Worm (Caenorhabditis elegans) whole organism, young adult: ENCODE measurements around the gene C15B12.9.

Experiments
- B0261.1 ChIP-seq: sonication (generic microtip); optimal IDR thresholded peaks from 2 replicates; lab custom pipeline; 2016; ENCODE audit warnings: mild to moderate bottlenecking, missing genetic modification characterization, moderate library complexity, missing compliant biosample characterization
- D2030.7 ChIP-seq: fragments of 200-800 bp; sonication (Bioruptor generic); IDR thresholded peaks from 2 replicates; pipeline ENCODE4 v1.3.6; 2022; ENCODE audit warnings: missing genetic modification reagents, missing genetic modification characterization, missing compliant biosample characterization
- F10E7.11 ChIP-seq: sonication (generic microtip); optimal IDR thresholded peaks from 2 replicates; lab custom pipeline; 2017; ENCODE audit warnings: mild to moderate bottlenecking, missing genetic modification characterization, moderate library complexity, missing compliant biosample characterization
- F33H1.4 ChIP-seq: fragments of 200-800 bp; sonication (Bioruptor generic); IDR thresholded peaks from 2 replicates; pipeline ENCODE4 v1.3.6; 2022; ENCODE audit warnings: missing genetic modification reagents, missing genetic modification characterization, missing compliant biosample characterization
- F52B5.7 ChIP-seq: sonication (generic microtip); optimal IDR thresholded peaks from 2 replicates; lab custom pipeline; 2016; ENCODE audit warnings: mild to moderate bottlenecking, missing genetic modification characterization, missing compliant biosample characterization
- F55B11.4 ChIP-seq: sonication (generic microtip); optimal IDR thresholded peaks from 2 replicates; lab custom pipeline; 2016; ENCODE audit warnings: missing compliant biosample characterization, missing genetic modification characterization, borderline replicate concordance; ENCODE audit not compliant: insufficient read depth
- F57C9.4 ChIP-seq: sonication (generic microtip); optimal IDR thresholded peaks from 2 replicates; lab custom pipeline; 2017; ENCODE audit warnings: mild to moderate bottlenecking, missing genetic modification characterization, missing compliant biosample characterization
- Y79H2A.3 ChIP-seq: fragments of 200-800 bp; sonication (Bioruptor generic); conservative IDR thresholded peaks from 2 replicates; pipeline ENCODE4 v1.3.6; 2022; ENCODE audit warnings: missing genetic modification reagents, missing genetic modification characterization, missing compliant biosample characterization
- ZK185.1 ChIP-seq: sonication (generic microtip); optimal IDR thresholded peaks from 2 replicates; lab custom pipeline; 2016; ENCODE audit warnings: mild to moderate bottlenecking, missing genetic modification characterization, missing compliant biosample characterization; ENCODE audit not compliant: poor library complexity, severe bottlenecking
- aptf-3 ChIP-seq: fragments of 200-800 bp; sonication (Bioruptor generic); IDR thresholded peaks from 2 replicates; pipeline ENCODE4 v1.3.6; 2022; ENCODE audit warnings: missing genetic modification characterization, missing compliant biosample characterization
- atf-7 ChIP-seq: sonication (generic microtip); optimal IDR thresholded peaks from 2 replicates; lab custom pipeline; 2017; ENCODE audit warnings: mild to moderate bottlenecking, missing genetic modification characterization, missing compliant biosample characterization
- athp-1 ChIP-seq: sonication (generic microtip); optimal IDR thresholded peaks from 2 replicates; lab custom pipeline; 2017; ENCODE audit warnings: mild to moderate bottlenecking, missing genetic modification characterization, missing compliant biosample characterization
- attf-3 ChIP-seq: fragments of 200-800 bp; sonication (Bioruptor generic); conservative IDR thresholded peaks from 2 replicates; pipeline ENCODE4 v1.3.6; 2022; ENCODE audit warnings: missing genetic modification reagents, missing genetic modification characterization, missing compliant biosample characterization
- bed-1 ChIP-seq: fragments of 200-800 bp; sonication (Bioruptor generic); IDR thresholded peaks from 2 replicates; pipeline ENCODE4 v1.3.6; 2022; ENCODE audit warnings: missing genetic modification reagents, missing genetic modification characterization, missing compliant biosample characterization
- bed-2 ChIP-seq: fragments of 200-800 bp; sonication (Bioruptor generic); IDR thresholded peaks from 2 replicates; pipeline ENCODE4 v1.3.6; 2022; ENCODE audit warnings: missing genetic modification reagents, missing genetic modification characterization, missing compliant biosample characterization
- ccch-3 ChIP-seq: fragments of 200-800 bp; sonication (Bioruptor generic); optimal IDR thresholded peaks from 2 replicates; lab custom pipeline; 2018; ENCODE audit warnings: mild to moderate bottlenecking, missing genetic modification characterization, missing compliant biosample characterization
- ceh-40 ChIP-seq: fragments of 200-800 bp; sonication (Bioruptor generic); IDR thresholded peaks from 2 replicates; pipeline ENCODE4 v1.3.6; 2022; ENCODE audit warnings: missing genetic modification characterization, missing compliant biosample characterization
- egl-18 ChIP-seq: fragments of 200-800 bp; sonication (Bioruptor generic); IDR thresholded peaks from 2 replicates; pipeline ENCODE4 v1.3.6; 2022; ENCODE audit warnings: missing genetic modification reagents, missing genetic modification characterization, missing compliant biosample characterization
- gei-17 ChIP-seq: fragments of 200-800 bp; sonication (Bioruptor generic); optimal IDR thresholded peaks from 2 replicates; lab custom pipeline; 2018; ENCODE audit warnings: mild to moderate bottlenecking, missing genetic modification characterization, missing compliant biosample characterization
- hlh-26 ChIP-seq: fragments of 200-800 bp; sonication (Bioruptor generic); conservative IDR thresholded peaks from 2 replicates; pipeline ENCODE4 v1.3.6; 2022; ENCODE audit warnings: missing genetic modification reagents, missing genetic modification characterization, missing compliant biosample characterization
- hmg-1.2 ChIP-seq: fragments of 200-800 bp; sonication (Bioruptor generic); IDR thresholded peaks from 2 replicates; pipeline ENCODE4 v1.3.6; 2022; ENCODE audit warnings: missing genetic modification reagents, missing genetic modification characterization, missing compliant biosample characterization
- lin-35 ChIP-seq, 3 experiments: fragments of 150-350 bp in 2 of 3; sonication (generic microtip) in 1 of 3; optimal IDR thresholded peaks; 2 replicates each; lab custom pipeline; 2014 to 2018; ENCODE audit warnings: missing biosample characterization in 3 of 3, missing genetic modification characterization in 3 of 3, missing genetic modification reagents in 3 of 3
- madf-10 ChIP-seq: sonication (generic microtip); optimal IDR thresholded peaks from 2 replicates; lab custom pipeline; 2016; ENCODE audit warnings: mild to moderate bottlenecking, missing genetic modification characterization, missing compliant biosample characterization
- madf-6 ChIP-seq: fragments of 200-800 bp; sonication (Bioruptor generic); IDR thresholded peaks from 2 replicates; pipeline ENCODE4 v1.3.6; 2022; ENCODE audit warnings: missing genetic modification reagents, missing genetic modification characterization, missing compliant biosample characterization
- madf-8 ChIP-seq: fragments of 200-800 bp; sonication (Bioruptor generic); conservative IDR thresholded peaks from 2 replicates; pipeline ENCODE4 v1.3.6; 2022; ENCODE audit warnings: missing genetic modification reagents, missing genetic modification characterization, missing compliant biosample characterization
- mxl-1 ChIP-seq: sonication (generic microtip); optimal IDR thresholded peaks from 2 replicates; lab custom pipeline; 2016; ENCODE audit warnings: missing genetic modification characterization, missing compliant biosample characterization
- nfyb-1 ChIP-seq: fragments of 200-800 bp; sonication (Bioruptor generic); IDR thresholded peaks from 2 replicates; pipeline ENCODE4 v1.3.6; 2022; ENCODE audit warnings: missing genetic modification reagents, missing genetic modification characterization, missing compliant biosample characterization
- nhr-27 ChIP-seq: fragments of 200-800 bp; sonication (Bioruptor generic); optimal IDR thresholded peaks from 2 replicates; lab custom pipeline; 2018; ENCODE audit warnings: mild to moderate bottlenecking, missing genetic modification characterization, moderate library complexity, missing compliant biosample characterization
- nhr-80 ChIP-seq: sonication (generic microtip); optimal IDR thresholded peaks from 2 replicates; lab custom pipeline; 2016; ENCODE audit warnings: missing genetic modification characterization, missing compliant biosample characterization
- pha-4 ChIP-seq: fragments of 150-350 bp; sonication (generic microtip); optimal IDR thresholded peaks from 2 replicates; lab custom pipeline; 2014; ENCODE audit warnings: missing biosample characterization, missing genetic modification reagents, missing genetic modification characterization
- rpc-1 ChIP-seq, 2 experiments: fragments of 150-350 bp in 1 of 2; sonication (generic microtip) in 1 of 2; optimal IDR thresholded peaks; 2 replicates each; lab custom pipeline; 2014 to 2018; ENCODE audit warnings: missing biosample characterization in 1 of 2, missing genetic modification characterization in 1 of 2, missing genetic modification reagents in 1 of 2, missing genotype in 1 of 2
- sea-2 ChIP-seq: fragments of 200-800 bp; sonication (Bioruptor generic); IDR thresholded peaks from 2 replicates; pipeline ENCODE4 v1.3.6; 2022; ENCODE audit warnings: missing genetic modification characterization, missing compliant biosample characterization
- snpc-1.3 ChIP-seq: sonication (generic microtip); optimal IDR thresholded peaks from 2 replicates; lab custom pipeline; 2017; ENCODE audit warnings: missing genetic modification characterization, mild to moderate bottlenecking, missing compliant biosample characterization, antibody characterized with exemption, moderate library complexity, missing genotype, missing genetic modification reagents; ENCODE audit not compliant: insufficient read depth
- snpc-4 ChIP-seq, 5 experiments: fragments of 150-350 bp in 1 of 5; sonication (generic microtip) in 4 of 5; optimal IDR thresholded peaks; 2 replicates each; lab custom pipeline; 2014 to 2018; ENCODE audit warnings: missing genetic modification characterization in 5 of 5, missing biosample characterization in 3 of 5, antibody characterized with exemption in 2 of 5, mild to moderate bottlenecking in 2 of 5, missing compliant biosample characterization in 2 of 5, missing genotype in 2 of 5, moderate library complexity in 2 of 5, missing genetic modification reagents in 1 of 5
- somi-1 ChIP-seq: fragments of 200-800 bp; sonication (Bioruptor generic); optimal IDR thresholded peaks from 2 replicates; lab custom pipeline; 2018; ENCODE audit warnings: mild to moderate bottlenecking, missing genetic modification characterization, missing compliant biosample characterization
- tbp1 ChIP-seq: fragments of 200-800 bp; sonication (Bioruptor generic); optimal IDR thresholded peaks from 2 replicates; lab custom pipeline; 2018; ENCODE audit warnings: mild to moderate bottlenecking, missing genetic modification characterization, missing compliant biosample characterization
- ztf-26 ChIP-seq: sonication (generic microtip); optimal IDR thresholded peaks from 2 replicates; lab custom pipeline; 2017; ENCODE audit warnings: missing genetic modification characterization, missing compliant biosample characterization
- ztf-3 ChIP-seq: fragments of 200-800 bp; sonication (Bioruptor generic); optimal IDR thresholded peaks from 2 replicates; lab custom pipeline; 2018; ENCODE audit warnings: mild to moderate bottlenecking, missing genetic modification characterization, missing compliant biosample characterization

C15B12.9 gene

ce11 chrX:6462479-6462878 lies 6.1 kb upstream of the C15B12.9 start:
- TF ChIP-seq nhr-27 (tag; lab: Kevin White, UChicago) (no peak), hlh-26 (GFP tag; lab: Robert Waterston, UW) (no peak), ztf-3 (GFP tag; lab: Kevin White, UChicago) (no peak), D2030.7 (GFP tag; lab: Robert Waterston, UW) (no peak), mxl-1 (tag; lab: Kevin White, UChicago) (no peak), F57C9.4 (no peak), egl-18 (GFP tag; lab: Robert Waterston, UW) (no peak), F55B11.4 (no peak), sea-2 (GFP tag; lab: Robert Waterston, UW) (no peak), ccch-3 (GFP tag; lab: Kevin White, UChicago) (no peak), Y79H2A.3 (GFP tag; lab: Robert Waterston, UW) (no peak), somi-1 (GFP tag; lab: Kevin White, UChicago) (no peak), pha-4 (tag; lab: Kevin White, UChicago) (no peak), F10E7.11 (tag; lab: Kevin White, UChicago) (no peak), madf-8 (no peak), snpc-4 (GFP tag; optimal IDR thresholded peaks at IDR 0.05; lab: Kevin White, UChicago) (no peak), snpc-4 (tag; optimal IDR thresholded peaks at IDR 0.05; lab: Kevin White, UChicago) (no peak)

ce11 chrX:6462995-6463462 lies 5.6 kb upstream of the C15B12.9 start, which contains the start of gene C15B12.2:
Gene C15B12.2 (plus strand): TSS chrX:6463412.
- TF ChIP-seq nhr-80 (tag; lab: Kevin White, UChicago) (peak; percentile 78), F52B5.7 (tag; lab: Kevin White, UChicago) (no peak)

ce11 chrX:6467462-6467861 lies 1.1 kb upstream of the C15B12.9 start, which contains the start of gene C15B12.3:
Gene C15B12.3 (minus strand): TSS chrX:6467562.
- TF ChIP-seq atf-7 (tag; lab: Kevin White, UChicago): no peak
- no peak for TF ChIP-seq F33H1.4 (GFP tag; lab: Robert Waterston, UW)
- no peak for TF ChIP-seq F52B5.7 (tag; lab: Kevin White, UChicago)
- no peak for TF ChIP-seq bed-2 (GFP tag; lab: Robert Waterston, UW)
- TF ChIP-seq sea-2 (GFP tag; lab: Robert Waterston, UW): no peak
- TF ChIP-seq B0261.1 (tag; lab: Kevin White, UChicago): peak; percentile 6
- no peak for TF ChIP-seq hmg-1.2 (GFP tag; lab: Robert Waterston, UW)
- no peak for TF ChIP-seq ZK185.1
- no peak for TF ChIP-seq rpc-1 (optimal IDR thresholded peaks at IDR 0.05; lab: Kevin White, UChicago)
- TF ChIP-seq rpc-1 (tag; optimal IDR thresholded peaks at IDR 0.05; lab: Kevin White, UChicago): peak; percentile 57
- TF ChIP-seq madf-6 (GFP tag; lab: Robert Waterston, UW): no peak
- no peak for TF ChIP-seq madf-10 (tag; lab: Kevin White, UChicago)
- no peak for TF ChIP-seq snpc-1.3 (tag; lab: Kevin White, UChicago)
- TF ChIP-seq tbp1 (GFP tag; lab: Kevin White, UChicago): peak; percentile 38
- no peak for TF ChIP-seq ztf-3 (GFP tag; lab: Kevin White, UChicago)
- no peak for TF ChIP-seq aptf-3 (GFP tag; lab: Robert Waterston, UW)

- TF ChIP-seq ZK185.1: no peak
- TF ChIP-seq gei-17 (GFP tag; lab: Kevin White, UChicago): no peak
- TF ChIP-seq F33H1.4 (GFP tag; lab: Robert Waterston, UW): no peak
- TF ChIP-seq bed-1 (GFP tag; lab: Robert Waterston, UW): no peak
- TF ChIP-seq ztf-3 (GFP tag; lab: Kevin White, UChicago): no peak
- TF ChIP-seq attf-3 (GFP tag; lab: Robert Waterston, UW): no peak
- TF ChIP-seq athp-1 (tag; lab: Kevin White, UChicago): no peak
- TF ChIP-seq tbp1 (GFP tag; lab: Kevin White, UChicago): no peak
- TF ChIP-seq nfyb-1 (GFP tag; lab: Robert Waterston, UW): no peak
- TF ChIP-seq ceh-40: no peak
- no peak for TF ChIP-seq ztf-26 (tag; lab: Kevin White, UChicago)
- TF ChIP-seq lin-35 (GFP tag; optimal IDR thresholded peaks at IDR 0.05; lab: Kevin White, UChicago): no peak
Observed at ce11 chrX:6473698-6474314, 5.2 kb downstream of the C15B12.9 start, which contains the start of the genes C15B12.4 and C15B12.8. Gene C15B12.4 (minus strand): TSS chrX:6473748. Gene C15B12.8 (plus strand): TSS chrX:6474264.
